Fruit fly (Drosophila melanogaster): Measurements from ENCODE around the gene CG31106.

The CG31106 gene

dm6 chr3R:25215997-25216396 lies at the start of gene CG31106:
Gene CG31106 (plus strand): TSS chr3R:25216297.
- TF ChIP-seq CG14655 (GFP tag; optimal IDR thresholded peaks at IDR 0.05): no peak
- no peak for TF ChIP-seq CG15710 (tag; optimal IDR thresholded peaks at IDR 0.05)
- no peak for TF ChIP-seq gl (tag; optimal IDR thresholded peaks at IDR 0.05)
- no peak for TF ChIP-seq rn (GFP tag; IDR thresholded peaks at IDR 0.05)
- TF ChIP-seq CG9948 (tag; optimal IDR thresholded peaks at IDR 0.05): no peak

dm6 chr3R:25166788-25167187 lies 49.3 kb upstream of the CG31106 start:
- TF ChIP-seq CG8301 (tag; optimal IDR thresholded peaks at IDR 0.05) (no peak), Snoo (tag; optimal IDR thresholded peaks at IDR 0.05) (no peak), Ets98B (GFP tag; IDR thresholded peaks at IDR 0.05) (no peak), CG10348 (GFP tag; IDR thresholded peaks at IDR 0.05) (no peak), fd96Ca (GFP tag; IDR thresholded peaks at IDR 0.05) (no peak), D1 (tag; optimal IDR thresholded peaks at IDR 0.05) (no peak), EcR (GFP tag; optimal IDR thresholded peaks at IDR 0.05) (no peak), gl (tag; optimal IDR thresholded peaks at IDR 0.05) (no peak), CG12605 (GFP tag; IDR thresholded peaks at IDR 0.05) (no peak), CG13204 (GFP tag; optimal IDR thresholded peaks at IDR 0.05) (no peak), CG9948 (tag; optimal IDR thresholded peaks at IDR 0.05) (no peak), rn (GFP tag; IDR thresholded peaks at IDR 0.05) (no peak), Pif1B (GFP tag; optimal IDR thresholded peaks at IDR 0.05) (no peak), CG32121 (GFP tag; IDR thresholded peaks at IDR 0.05) (no peak)

- TF ChIP-seq CG8159 (tag; optimal IDR thresholded peaks at IDR 0.05) (peak; percentile 5), gl (tag; optimal IDR thresholded peaks at IDR 0.05) (no peak)
Observed at dm6 chr3R:25167407-25168191, 48.5 kb upstream of the CG31106 start.

- TF ChIP-seq CG12605 (GFP tag; IDR thresholded peaks at IDR 0.05): no peak
- TF ChIP-seq CG34367 (tag; optimal IDR thresholded peaks at IDR 0.05): no peak
- TF ChIP-seq Pif1B (GFP tag; optimal IDR thresholded peaks at IDR 0.05): no peak
Observed at dm6 chr3R:25168259-25168972, 47.7 kb upstream of the CG31106 start.

- no peak for TF ChIP-seq EcR (GFP tag; optimal IDR thresholded peaks at IDR 0.05)
- no peak for TF ChIP-seq CG8159 (tag; optimal IDR thresholded peaks at IDR 0.05)
- TF ChIP-seq CG9948 (tag; optimal IDR thresholded peaks at IDR 0.05): no peak
- no peak for TF ChIP-seq CG32121 (GFP tag; IDR thresholded peaks at IDR 0.05)
- TF ChIP-seq CG15710 (tag; optimal IDR thresholded peaks at IDR 0.05): no peak
- TF ChIP-seq CG17806 (tag; optimal IDR thresholded peaks at IDR 0.05): no peak
- TF ChIP-seq Ets98B (GFP tag; IDR thresholded peaks at IDR 0.05): no peak
- TF ChIP-seq CG12605 (GFP tag; IDR thresholded peaks at IDR 0.05): no peak
- no peak for TF ChIP-seq Snoo (tag; optimal IDR thresholded peaks at IDR 0.05)
Observed at dm6 chr3R:25172353-25172752, 43.7 kb upstream of the CG31106 start.

- TF ChIP-seq D1 (tag; optimal IDR thresholded peaks at IDR 0.05) (no peak), Pif1A (GFP tag; optimal IDR thresholded peaks at IDR 0.05) (no peak)
Observed at dm6 chr3R:25172976-25173375, 43.1 kb upstream of the CG31106 start.

- peak; percentile 43 for TF ChIP-seq CG14655 (GFP tag; optimal IDR thresholded peaks at IDR 0.05)
- peak; percentile 50 for TF ChIP-seq Snoo (tag; optimal IDR thresholded peaks at IDR 0.05)
- TF ChIP-seq CG15710 (tag; optimal IDR thresholded peaks at IDR 0.05): peak; percentile 70
- TF ChIP-seq CG9948 (tag; optimal IDR thresholded peaks at IDR 0.05): peak; percentile 66
- TF ChIP-seq rn (GFP tag; IDR thresholded peaks at IDR 0.05): no peak
- TF ChIP-seq CG13204 (GFP tag; optimal IDR thresholded peaks at IDR 0.05): no peak
- TF ChIP-seq CG4496 (GFP tag; IDR thresholded peaks at IDR 0.05): no peak
- peak; percentile 25 for TF ChIP-seq CG8301 (tag; optimal IDR thresholded peaks at IDR 0.05)
- peak; percentile 49 for TF ChIP-seq Pif1A (GFP tag; optimal IDR thresholded peaks at IDR 0.05)
- no peak for TF ChIP-seq CG10348 (GFP tag; IDR thresholded peaks at IDR 0.05)
- TF ChIP-seq CG32121 (GFP tag; IDR thresholded peaks at IDR 0.05): no peak
- TF ChIP-seq CG12605 (GFP tag; IDR thresholded peaks at IDR 0.05): no peak
- peak; percentile 18 for TF ChIP-seq gl (tag; optimal IDR thresholded peaks at IDR 0.05)
- TF ChIP-seq CG34367 (tag; optimal IDR thresholded peaks at IDR 0.05): peak; percentile 50
- TF ChIP-seq CG8159 (tag; optimal IDR thresholded peaks at IDR 0.05): peak; percentile 84
- no peak for TF ChIP-seq Ets98B (GFP tag; IDR thresholded peaks at IDR 0.05)
- no peak for TF ChIP-seq D1 (tag; optimal IDR thresholded peaks at IDR 0.05)
- TF ChIP-seq CG17806 (tag; optimal IDR thresholded peaks at IDR 0.05): peak; percentile 65
- no peak for TF ChIP-seq Pif1B (GFP tag; optimal IDR thresholded peaks at IDR 0.05)
- no peak for TF ChIP-seq fd96Ca (GFP tag; IDR thresholded peaks at IDR 0.05)
- no peak for TF ChIP-seq EcR (GFP tag; optimal IDR thresholded peaks at IDR 0.05)
Observed at dm6 chr3R:25174244-25174643, 41.9 kb upstream of the CG31106 start.

All from whole organism, pupa.